Worm (Caenorhabditis elegans) whole organism, L1 larva: ENCODE data around the gene sel-1.

Experiments
- C34B4.2 ChIP-seq: sonication (generic microtip); optimal IDR thresholded peaks from 2 replicates; lab custom pipeline; 2017; ENCODE audit warnings: mild to moderate bottlenecking, missing genetic modification characterization, missing compliant biosample characterization
- aly-2 ChIP-seq: fragments of 150-350 bp; optimal IDR thresholded peaks from 2 replicates; lab custom pipeline; 2014; ENCODE audit warnings: missing biosample characterization, missing genetic modification characterization
- blmp-1 ChIP-seq: fragments of 150-350 bp; optimal IDR thresholded peaks from 2 replicates; lab custom pipeline; 2014; ENCODE audit warnings: missing biosample characterization, missing genetic modification characterization
- ceh-82 ChIP-seq, 3 experiments: fragments of 150-350 bp in 1 of 3; sonication (generic microtip) in 2 of 3; optimal IDR thresholded peaks; 2 replicates each; lab custom pipeline; 2014 to 2017; ENCODE audit warnings: missing biosample characterization in 3 of 3, missing genetic modification characterization in 3 of 3
- ces-1 ChIP-seq: fragments of 150-350 bp; optimal IDR thresholded peaks from 2 replicates; lab custom pipeline; 2014; ENCODE audit warnings: missing biosample characterization, missing genetic modification reagents, missing genetic modification characterization
- dsc-1 ChIP-seq: sonication (generic microtip); optimal IDR thresholded peaks from 2 replicates; lab custom pipeline; 2016; ENCODE audit warnings: mild to moderate bottlenecking, missing genetic modification characterization, missing compliant biosample characterization
- elt-2 ChIP-seq: sonication (generic microtip); optimal IDR thresholded peaks from 2 replicates; lab custom pipeline; 2016; ENCODE audit warnings: missing genetic modification characterization, mild to moderate bottlenecking, inconsistent platforms, missing compliant biosample characterization, missing genetic modification reagents
- fkh-8 ChIP-seq: sonication (generic microtip); optimal IDR thresholded peaks from 2 replicates; lab custom pipeline; 2016; ENCODE audit warnings: mild to moderate bottlenecking, missing genetic modification characterization, missing compliant biosample characterization
- fos-1 ChIP-seq: fragments of 150-350 bp; optimal IDR thresholded peaks from 2 replicates; lab custom pipeline; 2014; ENCODE audit warnings: missing biosample characterization, missing genetic modification characterization
- grh-1 ChIP-seq: fragments of 200-800 bp; sonication (Bioruptor generic); IDR thresholded peaks from 2 replicates; pipeline ENCODE4 v1.3.6; 2022; ENCODE audit warnings: missing genetic modification reagents, missing genetic modification characterization, missing compliant biosample characterization
- hlh-17 ChIP-seq: fragments of 200-800 bp; sonication (Bioruptor generic); optimal IDR thresholded peaks from 2 replicates; lab custom pipeline; 2018; ENCODE audit warnings: missing genetic modification characterization, mild to moderate bottlenecking, missing compliant biosample characterization, moderate library complexity, borderline replicate concordance
- hlh-4 ChIP-seq: sonication (generic microtip); optimal IDR thresholded peaks from 2 replicates; lab custom pipeline; 2016; ENCODE audit warnings: mild to moderate bottlenecking, missing genetic modification characterization, missing compliant biosample characterization
- irx-1 ChIP-seq: sonication (generic microtip); optimal IDR thresholded peaks from 2 replicates; lab custom pipeline; 2016; ENCODE audit warnings: missing genetic modification characterization, missing compliant biosample characterization
- lin-14 ChIP-seq: fragments of 200-800 bp; sonication (Bioruptor generic); optimal IDR thresholded peaks from 2 replicates; lab custom pipeline; 2018; ENCODE audit warnings: mild to moderate bottlenecking, missing genetic modification characterization, moderate library complexity, missing compliant biosample characterization
- lin-35 ChIP-seq, 2 experiments: fragments of 150-350 bp; optimal IDR thresholded peaks; 2 replicates each; lab custom pipeline; 2014; ENCODE audit warnings: missing biosample characterization in 2 of 2, missing genetic modification characterization in 2 of 2, missing genetic modification reagents in 2 of 2
- lir-3 ChIP-seq: sonication (generic microtip); optimal IDR thresholded peaks from 2 replicates; lab custom pipeline; 2016; ENCODE audit warnings: mild to moderate bottlenecking, missing genetic modification characterization, moderate library complexity, missing compliant biosample characterization; ENCODE audit not compliant: poor library complexity
- nhr-20 ChIP-seq: sonication (generic microtip); optimal IDR thresholded peaks from 2 replicates; lab custom pipeline; 2016; ENCODE audit warnings: mild to moderate bottlenecking, missing genetic modification characterization, missing compliant biosample characterization
- nhr-237 ChIP-seq: fragments of 150-350 bp; optimal IDR thresholded peaks from 2 replicates; lab custom pipeline; 2014; ENCODE audit warnings: missing biosample characterization, missing genetic modification characterization
- nhr-71 ChIP-seq: sonication (generic microtip); optimal IDR thresholded peaks from 2 replicates; lab custom pipeline; 2016; ENCODE audit warnings: mild to moderate bottlenecking, missing genetic modification characterization, moderate library complexity, missing compliant biosample characterization
- nhr-76 ChIP-seq: sonication (generic microtip); optimal IDR thresholded peaks from 2 replicates; lab custom pipeline; 2017; ENCODE audit warnings: missing biosample characterization, missing genetic modification characterization
- nhr-77 ChIP-seq: fragments of 150-350 bp; optimal IDR thresholded peaks from 2 replicates; lab custom pipeline; 2014; ENCODE audit warnings: missing biosample characterization, missing genetic modification characterization
- nhr-84 ChIP-seq: sonication (generic microtip); optimal IDR thresholded peaks from 2 replicates; lab custom pipeline; 2017; ENCODE audit warnings: missing biosample characterization, missing genetic modification characterization
- nhr-85 ChIP-seq: sonication (generic microtip); peaks from one replicate; lab custom pipeline; 2016; ENCODE audit warnings: missing genetic modification characterization, inconsistent platforms, missing compliant biosample characterization
- pax-3 ChIP-seq: fragments of 200-800 bp; sonication (Bioruptor generic); optimal IDR thresholded peaks from 2 replicates; lab custom pipeline; 2018; ENCODE audit warnings: mild to moderate bottlenecking, missing genetic modification characterization, moderate library complexity, missing compliant biosample characterization
- pqm-1 ChIP-seq: sonication (generic microtip); optimal IDR thresholded peaks from 3 replicates; lab custom pipeline; 2017; ENCODE audit warnings: missing biosample characterization, missing genetic modification characterization
- rnt-1 ChIP-seq: sonication (generic microtip); optimal IDR thresholded peaks from 2 replicates; lab custom pipeline; 2016; ENCODE audit warnings: mild to moderate bottlenecking, missing genetic modification characterization, moderate library complexity, missing compliant biosample characterization
- skn-1 ChIP-seq: fragments of 150-350 bp; optimal IDR thresholded peaks from 2 replicates; lab custom pipeline; 2014; ENCODE audit warnings: missing biosample characterization, missing genetic modification characterization
- snu-23 ChIP-seq: sonication (generic microtip); optimal IDR thresholded peaks from 2 replicates; lab custom pipeline; 2016; ENCODE audit warnings: missing genetic modification characterization, missing compliant biosample characterization
- sptf-1 ChIP-seq: fragments of 150-350 bp; optimal IDR thresholded peaks from 2 replicates; lab custom pipeline; 2014; ENCODE audit warnings: missing biosample characterization, missing genetic modification characterization
- tbx-2 ChIP-seq: sonication (generic microtip); optimal IDR thresholded peaks from 2 replicates; lab custom pipeline; 2016; ENCODE audit warnings: missing genetic modification characterization, missing compliant biosample characterization
- tlp-1 ChIP-seq: fragments of 150-350 bp; optimal IDR thresholded peaks from 2 replicates; lab custom pipeline; 2014; ENCODE audit warnings: missing biosample characterization, missing genetic modification characterization
- zag-1 ChIP-seq: fragments of 150-350 bp; optimal IDR thresholded peaks from 2 replicates; lab custom pipeline; 2014; ENCODE audit warnings: missing biosample characterization, missing genetic modification characterization

sel-1 gene

ce11 chrV:12586793-12587192 is 26.3 kb downstream of the sel-1 start:
- TF ChIP-seq fkh-8 (tag; lab: Kevin White, UChicago), result peak; percentile 42
- no peak for TF ChIP-seq aly-2 (tag; lab: Kevin White, UChicago)
- TF ChIP-seq pax-3 (tag; lab: Kevin White, UChicago), result peak; percentile 79
- TF ChIP-seq zag-1, result no peak
- no peak for TF ChIP-seq hlh-4
- no peak for TF ChIP-seq nhr-237 (tag; lab: Kevin White, UChicago)
- TF ChIP-seq rnt-1 (tag; lab: Kevin White, UChicago), result no peak
- peak; percentile 76 for TF ChIP-seq dsc-1 (tag; lab: Kevin White, UChicago)
- TF ChIP-seq nhr-71 (tag; lab: Kevin White, UChicago), result no peak

- no peak for TF ChIP-seq lin-14 (GFP tag; lab: Kevin White, UChicago)
- no peak for TF ChIP-seq lin-35 (GFP tag; optimal IDR thresholded peaks at IDR 0.05; lab: Kevin White, UChicago)
- no peak for TF ChIP-seq skn-1
- TF ChIP-seq ceh-82 (tag; optimal IDR thresholded peaks at IDR 0.05; lab: Kevin White, UChicago), result no peak
- TF ChIP-seq elt-2 (tag; lab: Kevin White, UChicago), result no peak
- no peak for TF ChIP-seq fkh-8 (tag; lab: Kevin White, UChicago)
- no peak for TF ChIP-seq irx-1 (tag; lab: Kevin White, UChicago)
- TF ChIP-seq nhr-84, result no peak
- no peak for TF ChIP-seq fos-1 (tag; lab: Kevin White, UChicago)
- no peak for TF ChIP-seq C34B4.2 (tag; lab: Kevin White, UChicago)
- no peak for TF ChIP-seq nhr-20
- no peak for TF ChIP-seq lir-3 (tag; lab: Kevin White, UChicago)
- no peak for TF ChIP-seq hlh-17 (GFP tag; lab: Kevin White, UChicago)
These were observed 27.5 kb downstream of the sel-1 start, which contains the start of gene C14C10.1 for ce11 chrV:12588030-12588429. Gene C14C10.1 (plus strand): TSS chrV:12588330.

- TF ChIP-seq sptf-1 (tag; lab: Kevin White, UChicago) (no peak), pqm-1 (tag; lab: Kevin White, UChicago) (no peak), aly-2 (tag; lab: Kevin White, UChicago) (no peak), grh-1 (GFP tag; lab: Robert Waterston, UW) (no peak), nhr-85 (tag; lab: Kevin White, UChicago) (no peak), nhr-71 (tag; lab: Kevin White, UChicago) (no peak), hlh-17 (GFP tag; lab: Kevin White, UChicago) (no peak)
These were observed 30.1 kb downstream of the sel-1 start, which contains the start of gene ttr-43 for ce11 chrV:12590601-12591000. Gene ttr-43 (minus strand): TSS chrV:12590701.

- no peak for TF ChIP-seq nhr-84
- TF ChIP-seq aly-2 (tag; lab: Kevin White, UChicago), result peak; percentile 26
These were observed 31.8 kb downstream of the sel-1 start, which contains the start of gene C14C10.2 for ce11 chrV:12592379-12592778. Gene C14C10.2 (minus strand): TSS chrV:12592479.

- TF ChIP-seq C34B4.2 (tag; lab: Kevin White, UChicago) (no peak), fos-1 (tag; lab: Kevin White, UChicago) (no peak), tbx-2 (tag; lab: Kevin White, UChicago) (no peak), sptf-1 (tag; lab: Kevin White, UChicago) (no peak), ces-1 (GFP tag; lab: Kevin White, UChicago) (no peak), tlp-1 (tag; lab: Kevin White, UChicago) (no peak), nhr-85 (tag; lab: Kevin White, UChicago) (no peak), fkh-8 (tag; lab: Kevin White, UChicago) (no peak), nhr-77 (tag; lab: Kevin White, UChicago) (no peak), nhr-76 (no peak), snu-23 (GFP tag; lab: Kevin White, UChicago) (no peak), blmp-1 (tag; lab: Kevin White, UChicago) (no peak)
These were observed 35.7 kb downstream of the sel-1 start, which contains the start of gene mma-1 for ce11 chrV:12596196-12596595. Gene mma-1 (minus strand): TSS chrV:12596296.
